Fruit fly (Drosophila melanogaster) whole organism, embryonic: ENCODE results near the gene E2f1.

Experiments
- Blimp-1 ChIP-seq: fragments of 200-800 bp; sonication (Bioruptor generic); optimal IDR thresholded peaks from 3 replicates; lab custom pipeline; 2018; ENCODE audit warnings: missing biosample characterization, missing genetic modification characterization, mild to moderate bottlenecking, moderate library complexity, missing genetic modification reagents
- C15 ChIP-seq: fragments of 200-800 bp; sonication (Bioruptor generic); IDR thresholded peaks from 3 replicates; pipeline ENCODE4 v1.3.6; 2022; ENCODE audit warnings: missing biosample characterization, missing genetic modification characterization
- CG11560 ChIP-seq: fragments of 200-800 bp; sonication (Bioruptor generic); IDR thresholded peaks from 3 replicates; pipeline ENCODE4 v1.3.6; 2022; ENCODE audit warnings: missing biosample characterization, missing genetic modification characterization
- CG14014 ChIP-seq: fragments of 200-800 bp; sonication (Bioruptor generic); IDR thresholded peaks from 2 replicates; pipeline ENCODE4 v1.3.6; 2022; ENCODE audit warnings: missing biosample characterization, missing genetic modification characterization
- CG14860 ChIP-seq: fragments of 200-800 bp; sonication (Bioruptor generic); IDR thresholded peaks from 3 replicates; pipeline ENCODE4 v1.3.6; 2022; ENCODE audit warnings: missing biosample characterization, missing genetic modification characterization; ENCODE audit not compliant: partially characterized antibody
- CG1602 ChIP-seq: fragments of 200-800 bp; sonication (Bioruptor generic); optimal IDR thresholded peaks from 3 replicates; lab custom pipeline; 2016; ENCODE audit warnings: missing biosample characterization, missing genetic modification characterization
- CG1647 ChIP-seq: fragments of 200-800 bp; sonication (Bioruptor generic); optimal IDR thresholded peaks from 3 replicates; lab custom pipeline; 2016; ENCODE audit warnings: missing biosample characterization, missing genetic modification characterization
- CG1832 ChIP-seq: fragments of 200-800 bp; sonication (Bioruptor generic); optimal IDR thresholded peaks from 2 replicates; lab custom pipeline; 2017; ENCODE audit warnings: missing biosample characterization, mild to moderate bottlenecking, missing genetic modification characterization, inconsistent platforms
- CG18764 ChIP-seq: fragments of 200-800 bp; sonication (Bioruptor generic); optimal IDR thresholded peaks from 3 replicates; lab custom pipeline; 2016; ENCODE audit warnings: missing biosample characterization, missing genetic modification characterization
- CG4820 ChIP-seq: fragments of 200-800 bp; sonication (Bioruptor generic); optimal IDR thresholded peaks from 3 replicates; lab custom pipeline; 2016; ENCODE audit warnings: missing biosample characterization, missing genetic modification characterization
- CG5953 ChIP-seq: fragments of 200-800 bp; sonication (Bioruptor generic); IDR thresholded peaks from 2 replicates; pipeline ENCODE4 v1.3.6; 2022; ENCODE audit warnings: missing biosample characterization, missing genetic modification characterization
- CG7963 ChIP-seq: fragments of 200-800 bp; sonication (Bioruptor generic); IDR thresholded peaks from 3 replicates; pipeline ENCODE4 v1.3.6; 2022; ENCODE audit warnings: missing biosample characterization, missing genetic modification characterization; ENCODE audit not compliant: partially characterized antibody
- CG8089 ChIP-seq: fragments of 200-800 bp; sonication (Bioruptor generic); optimal IDR thresholded peaks from 3 replicates; lab custom pipeline; 2016; ENCODE audit warnings: missing biosample characterization, missing genetic modification characterization
- CG8388 ChIP-seq: fragments of 200-800 bp; sonication (Bioruptor generic); optimal IDR thresholded peaks from 2 replicates; lab custom pipeline; 2019; ENCODE audit warnings: missing biosample characterization, mild to moderate bottlenecking, missing genetic modification characterization, moderate library complexity
- CG8765 ChIP-seq: fragments of 200-800 bp; sonication (Bioruptor generic); IDR thresholded peaks from 2 replicates; pipeline ENCODE4 v1.3.6; 2022; ENCODE audit warnings: missing biosample characterization, missing genetic modification characterization
- CoRest ChIP-seq: fragments of 200-800 bp; sonication (Bioruptor generic); optimal IDR thresholded peaks from 3 replicates; lab custom pipeline; 2018; ENCODE audit warnings: missing biosample characterization, mild to moderate bottlenecking, missing genetic modification characterization, moderate library complexity
- D ChIP-seq, 2 experiments: fragments of 200-800 bp in 1 of 2; fragments of >200 bp in 1 of 2; sonication (Bioruptor generic) in 1 of 2; optimal IDR thresholded peaks; 2 replicates in 1 of 2; 3 replicates in 1 of 2; lab custom pipeline; 2017; ENCODE audit warnings: mild to moderate bottlenecking in 1 of 2, missing biosample characterization in 1 of 2, missing genetic modification characterization in 1 of 2, missing genetic modification reagents in 1 of 2
- D19B ChIP-seq: fragments of 200-800 bp; sonication (Bioruptor generic); optimal IDR thresholded peaks from 2 replicates; lab custom pipeline; 2017; ENCODE audit warnings: missing biosample characterization, mild to moderate bottlenecking, missing genetic modification characterization
- Dip3 ChIP-seq: fragments of 200-800 bp; sonication (Bioruptor generic); optimal IDR thresholded peaks from 3 replicates; lab custom pipeline; 2016; ENCODE audit warnings: missing biosample characterization, missing genetic modification characterization
- Dref ChIP-seq: fragments of 200-800 bp; sonication (Bioruptor generic); IDR thresholded peaks from 2 replicates; pipeline ENCODE4 v1.3.6; 2022; ENCODE audit warnings: missing biosample characterization, missing genetic modification characterization
- ERR ChIP-seq: fragments of 200-800 bp; sonication (Bioruptor generic); optimal IDR thresholded peaks from 2 replicates; lab custom pipeline; 2016; ENCODE audit warnings: missing biosample characterization, missing genetic modification characterization
- H2.0 ChIP-seq: fragments of 200-800 bp; sonication (Bioruptor generic); IDR thresholded peaks from 2 replicates; pipeline ENCODE4 v1.3.6; 2022; ENCODE audit warnings: missing biosample characterization, missing genetic modification characterization
- HmgD ChIP-seq: fragments of 200-800 bp; sonication (Bioruptor generic); optimal IDR thresholded peaks from 3 replicates; lab custom pipeline; 2016; ENCODE audit warnings: missing biosample characterization, missing genetic modification characterization
- MESR4 ChIP-seq: fragments of 200-800 bp; sonication (Bioruptor generic); optimal IDR thresholded peaks from 2 replicates; lab custom pipeline; 2018; ENCODE audit warnings: missing biosample characterization, mild to moderate bottlenecking, missing genetic modification characterization, moderate library complexity
- MTF-1 ChIP-seq: fragments of 200-800 bp; sonication (Bioruptor generic); optimal IDR thresholded peaks from 2 replicates; lab custom pipeline; 2018; ENCODE audit warnings: missing biosample characterization, mild to moderate bottlenecking, missing genetic modification characterization, borderline replicate concordance
- Med ChIP-seq: fragments of 200-800 bp; sonication (Bioruptor generic); peaks from one replicate; lab custom pipeline; 2016; ENCODE audit warnings: missing biosample characterization, missing genetic modification characterization, mild to moderate bottlenecking, inconsistent platforms, moderate library complexity
- Rx ChIP-seq: fragments of 200-800 bp; sonication (Bioruptor generic); IDR thresholded peaks from 2 replicates; pipeline ENCODE4 v1.3.6; 2022; ENCODE audit warnings: missing biosample characterization, missing genetic modification characterization
- Sin3A ChIP-seq: fragments of >200 bp; optimal IDR thresholded peaks from 2 replicates; lab custom pipeline; 2018
- Six4 ChIP-seq: fragments of 200-800 bp; sonication (Bioruptor generic); optimal IDR thresholded peaks from 2 replicates; lab custom pipeline; 2016; ENCODE audit warnings: missing biosample characterization, missing genetic modification characterization
- Sox102F ChIP-seq: fragments of 200-800 bp; sonication (Bioruptor generic); optimal IDR thresholded peaks from 2 replicates; lab custom pipeline; 2018; ENCODE audit warnings: missing biosample characterization, mild to moderate bottlenecking, missing genetic modification characterization, moderate library complexity
- Ssrp ChIP-seq: fragments of 200-800 bp; sonication (Bioruptor generic); optimal IDR thresholded peaks from 2 replicates; lab custom pipeline; 2018; ENCODE audit warnings: missing biosample characterization, mild to moderate bottlenecking, missing genetic modification characterization, moderate library complexity
- Tbp ChIP-seq: fragments of >200 bp; optimal IDR thresholded peaks from 2 replicates; lab custom pipeline; 2018; ENCODE audit warnings: missing biosample characterization, missing genetic modification characterization
- Xrp1 ChIP-seq: fragments of 200-800 bp; sonication (Bioruptor generic); IDR thresholded peaks from 2 replicates; pipeline ENCODE4 v1.3.6; 2022; ENCODE audit warnings: missing biosample characterization, missing genetic modification characterization
- ash1 ChIP-seq: fragments of 200-800 bp; sonication (Bioruptor generic); optimal IDR thresholded peaks from 2 replicates; lab custom pipeline; 2018; ENCODE audit warnings: missing biosample characterization, mild to moderate bottlenecking, missing genetic modification characterization
- ato ChIP-seq: fragments of 200-800 bp; sonication (Bioruptor generic); IDR thresholded peaks from 2 replicates; pipeline ENCODE4 v1.3.6; 2022; ENCODE audit warnings: missing biosample characterization, missing genetic modification characterization; ENCODE audit not compliant: partially characterized antibody
- croc ChIP-seq: fragments of 200-800 bp; sonication (Bioruptor generic); conservative IDR thresholded peaks from 3 replicates; pipeline ENCODE4 v1.3.6; 2022; ENCODE audit warnings: missing biosample characterization, missing genetic modification characterization
- dm ChIP-seq: fragments of 200-800 bp; sonication (Bioruptor generic); optimal IDR thresholded peaks from 3 replicates; lab custom pipeline; 2016; ENCODE audit warnings: missing biosample characterization, missing genetic modification characterization
- emc ChIP-seq: fragments of 200-800 bp; sonication (Bioruptor generic); optimal IDR thresholded peaks from 2 replicates; lab custom pipeline; 2016; ENCODE audit warnings: missing biosample characterization, missing genetic modification characterization
- ewg ChIP-seq: fragments of 200-800 bp; sonication (Bioruptor generic); optimal IDR thresholded peaks from 3 replicates; lab custom pipeline; 2017; ENCODE audit warnings: mild to moderate bottlenecking, missing biosample characterization, missing genetic modification reagents, missing genetic modification characterization
- eyg ChIP-seq: fragments of 200-800 bp; sonication (Bioruptor generic); optimal IDR thresholded peaks from 3 replicates; lab custom pipeline; 2016; ENCODE audit warnings: missing biosample characterization, missing genetic modification characterization
- gsb ChIP-seq: fragments of 200-800 bp; sonication (Bioruptor generic); IDR thresholded peaks from 2 replicates; pipeline ENCODE4 v1.3.6; 2022; ENCODE audit warnings: missing biosample characterization, missing genetic modification characterization
- h ChIP-seq: fragments of >200 bp; optimal IDR thresholded peaks from 2 replicates; lab custom pipeline; 2017
- nom ChIP-seq: fragments of 200-800 bp; sonication (Bioruptor generic); optimal IDR thresholded peaks from 2 replicates; lab custom pipeline; 2017; ENCODE audit warnings: missing biosample characterization, missing genetic modification characterization, mild to moderate bottlenecking, moderate library complexity, missing genetic modification reagents
- pb ChIP-seq: fragments of 200-800 bp; sonication (Bioruptor generic); optimal IDR thresholded peaks from 3 replicates; lab custom pipeline; 2016; ENCODE audit warnings: missing biosample characterization, missing genetic modification characterization
- psq ChIP-seq: fragments of 200-800 bp; sonication (Bioruptor generic); optimal IDR thresholded peaks from 2 replicates; lab custom pipeline; 2017; ENCODE audit warnings: missing biosample characterization, missing genetic modification characterization
- ranshi ChIP-seq: fragments of 200-800 bp; sonication (Bioruptor generic); IDR thresholded peaks from 2 replicates; pipeline ENCODE4 v1.3.6; 2022; ENCODE audit warnings: missing biosample characterization, missing genetic modification characterization
- sd ChIP-seq: fragments of 200-800 bp; sonication (Bioruptor generic); optimal IDR thresholded peaks from 3 replicates; lab custom pipeline; 2018; ENCODE audit warnings: missing biosample characterization, mild to moderate bottlenecking, missing genetic modification characterization, moderate library complexity
- sens-2 ChIP-seq: fragments of 200-800 bp; sonication (Bioruptor generic); IDR thresholded peaks from 2 replicates; pipeline ENCODE4 v1.3.6; 2022; ENCODE audit warnings: missing biosample characterization, missing genetic modification characterization
- sug ChIP-seq: fragments of 200-800 bp; optimal IDR thresholded peaks from 2 replicates; lab custom pipeline; 2019; ENCODE audit warnings: missing biosample characterization, mild to moderate bottlenecking, missing genetic modification characterization, moderate library complexity
- toy ChIP-seq: fragments of 200-800 bp; sonication (Bioruptor generic); IDR thresholded peaks from 2 replicates; pipeline ENCODE4 v1.3.6; 2022; ENCODE audit warnings: missing biosample characterization, missing genetic modification characterization
- vnd ChIP-seq: fragments of 200-800 bp; sonication (Bioruptor generic); IDR thresholded peaks from 3 replicates; pipeline ENCODE4 v1.3.6; 2022; ENCODE audit warnings: missing biosample characterization, missing genetic modification characterization; ENCODE audit not compliant: partially characterized antibody
- yki ChIP-seq: fragments of >200 bp; optimal IDR thresholded peaks from 3 replicates; lab custom pipeline; 2018

The E2f1 gene

dm6 chr3R:21594417-21594892, 66.2 kb downstream of the E2f1 start (continued):
- TF ChIP-seq Sin3A (lab: Kevin White, UChicago) (no peak), CG8388 (GFP tag; lab: Kevin White, UChicago) (peak; percentile 22), CG14014 (no peak), Rx (GFP tag; lab: Robert Waterston, UW) (no peak), croc (GFP tag; lab: Robert Waterston, UW) (no peak), nom (GFP tag; lab: Kevin White, UChicago) (no peak), CG7963 (GFP tag; lab: Robert Waterston, UW) (no peak), CG1832 (GFP tag; lab: Kevin White, UChicago) (peak; percentile 41), ato (GFP tag; lab: Robert Waterston, UW) (no peak), Sox102F (GFP tag; lab: Kevin White, UChicago) (peak; percentile 55), Blimp-1 (GFP tag; lab: Kevin White, UChicago) (peak; percentile 42), emc (no peak), dm (GFP tag; lab: Kevin White, UChicago) (no peak), vnd (GFP tag; lab: Robert Waterston, UW) (no peak), sug (tag; lab: Kevin White, UChicago) (no peak), MTF-1 (GFP tag; lab: Kevin White, UChicago) (no peak), CG1602 (GFP tag; lab: Kevin White, UChicago) (no peak), CG11560 (no peak), toy (GFP tag; lab: Robert Waterston, UW) (no peak), C15 (GFP tag; lab: Robert Waterston, UW) (no peak), ash1 (GFP tag; lab: Kevin White, UChicago) (no peak), eyg (GFP tag; lab: Kevin White, UChicago) (no peak), Med (GFP tag; lab: Kevin White, UChicago) (peak; percentile 49), CG1647 (GFP tag; lab: Kevin White, UChicago) (no peak), D19B (GFP tag; lab: Kevin White, UChicago) (no peak), D (optimal IDR thresholded peaks at IDR 0.05; lab: Kevin White, UChicago) (no peak), D (GFP tag; optimal IDR thresholded peaks at IDR 0.05; lab: Kevin White, UChicago) (peak; percentile 69), Ssrp (peak; percentile 50), yki (lab: Kevin White, UChicago) (no peak), CG5953 (no peak), H2.0 (GFP tag; lab: Robert Waterston, UW) (no peak; the same call in 1 of the 2 replicates), gsb (no peak), pb (GFP tag; lab: Kevin White, UChicago) (no peak), CG8765 (no peak), sens-2 (GFP tag; lab: Robert Waterston, UW) (no peak), h (no peak), CG4820 (GFP tag; lab: Kevin White, UChicago) (peak; percentile 15), CG18764 (GFP tag; lab: Kevin White, UChicago) (no peak), MESR4 (GFP tag; lab: Kevin White, UChicago) (no peak), CG14860 (GFP tag; lab: Robert Waterston, UW) (no peak), sd (tag; lab: Kevin White, UChicago) (no peak), ranshi (no peak), CoRest (tag; lab: Kevin White, UChicago) (peak; percentile 45), Six4 (peak; percentile 20), Dip3 (GFP tag; lab: Kevin White, UChicago) (no peak), psq (GFP tag; lab: Kevin White, UChicago) (no peak), Dref (GFP tag; lab: Robert Waterston, UW) (no peak), Xrp1 (GFP tag; lab: Robert Waterston, UW) (peak; percentile 63), ewg (peak; percentile 36), Tbp (GFP tag; lab: Kevin White, UChicago) (no peak), ERR (GFP tag; lab: Kevin White, UChicago) (no peak), CG8089 (GFP tag; lab: Kevin White, UChicago) (no peak), HmgD (GFP tag; lab: Kevin White, UChicago) (no peak)
